Fruit fly (Drosophila melanogaster) whole organism: ENCODE measurements around the gene Loxl1.

Experiments
- CG8478 ChIP-seq: fragments of >200 bp; optimal IDR thresholded peaks from 2 replicates; lab custom pipeline; 2018; ENCODE audit warnings: inconsistent platforms
- Dll ChIP-seq: fragments of >200 bp; optimal IDR thresholded peaks from 2 replicates; lab custom pipeline; 2017
- EcR ChIP-seq, 2 experiments: fragments of >200 bp; optimal IDR thresholded peaks; 2 replicates each; lab custom pipeline; 2017; ENCODE audit warnings: missing biosample characterization in 2 of 2, missing genetic modification characterization in 2 of 2, missing genetic modification reagents in 2 of 2
- pan ChIP-seq: fragments of >200 bp; optimal IDR thresholded peaks from 2 replicates; lab custom pipeline; 2017
- psq ChIP-seq: fragments of >200 bp; optimal IDR thresholded peaks from 2 replicates; lab custom pipeline; 2017
- usp ChIP-seq: fragments of >200 bp; optimal IDR thresholded peaks from 2 replicates; lab custom pipeline; 2017; ENCODE audit warnings: missing biosample characterization, missing genetic modification characterization, mixed read lengths

Gene Loxl1

dm6 chr3R:31443023-31443422 is 16.6 kb downstream of the Loxl1 start:
- TF ChIP-seq CG8478 (lab: Kevin White, UChicago) (no peak), usp (GFP tag; lab: Kevin White, UChicago) (no peak), EcR (GFP tag; optimal IDR thresholded peaks at IDR 0.05; lab: Kevin White, UChicago) (no peak), Dll (lab: Kevin White, UChicago) (no peak), pan (no peak), psq (lab: Kevin White, UChicago) (no peak)

dm6 chr3R:31440561-31440960 is 19.1 kb downstream of the Loxl1 start:
- no peak for TF ChIP-seq usp (GFP tag; lab: Kevin White, UChicago)
- TF ChIP-seq CG8478 (lab: Kevin White, UChicago), result no peak
- TF ChIP-seq pan, result no peak
- no peak for TF ChIP-seq Dll (lab: Kevin White, UChicago)
- TF ChIP-seq EcR (GFP tag; optimal IDR thresholded peaks at IDR 0.05; lab: Kevin White, UChicago), result no peak

dm6 chr3R:31439986-31440385 is 19.7 kb downstream of the Loxl1 start:
- TF ChIP-seq Dll (lab: Kevin White, UChicago) (no peak), CG8478 (lab: Kevin White, UChicago) (no peak), usp (GFP tag; lab: Kevin White, UChicago) (no peak), EcR (GFP tag; optimal IDR thresholded peaks at IDR 0.05; lab: Kevin White, UChicago) (no peak), pan (no peak), psq (lab: Kevin White, UChicago) (no peak)

dm6 chr3R:31438856-31439255 is 20.8 kb downstream of the Loxl1 start:
- no peak for TF ChIP-seq usp (GFP tag; lab: Kevin White, UChicago)
- no peak for TF ChIP-seq pan
- TF ChIP-seq EcR (GFP tag; optimal IDR thresholded peaks at IDR 0.05; lab: Kevin White, UChicago), result no peak
- no peak for TF ChIP-seq CG8478 (lab: Kevin White, UChicago)
- no peak for TF ChIP-seq Dll (lab: Kevin White, UChicago)
- TF ChIP-seq psq (lab: Kevin White, UChicago), result no peak

dm6 chr3R:31437420-31438058 is 22.1 kb downstream of the Loxl1 start:
- TF ChIP-seq EcR (GFP tag; optimal IDR thresholded peaks at IDR 0.05; lab: Kevin White, UChicago), result no peak
- no peak for TF ChIP-seq Dll (lab: Kevin White, UChicago)
- no peak for TF ChIP-seq usp (GFP tag; lab: Kevin White, UChicago)
- no peak for TF ChIP-seq psq (lab: Kevin White, UChicago)
- TF ChIP-seq CG8478 (lab: Kevin White, UChicago), result no peak
- TF ChIP-seq pan, result no peak

dm6 chr3R:31435619-31436018 is 24.1 kb downstream of the Loxl1 start:
- no peak for TF ChIP-seq CG8478 (lab: Kevin White, UChicago)
- TF ChIP-seq EcR (GFP tag; optimal IDR thresholded peaks at IDR 0.05; lab: Kevin White, UChicago), result no peak
- TF ChIP-seq pan, result no peak
- no peak for TF ChIP-seq usp (GFP tag; lab: Kevin White, UChicago)
- no peak for TF ChIP-seq Dll (lab: Kevin White, UChicago)
- TF ChIP-seq psq (lab: Kevin White, UChicago), result no peak

dm6 chr3R:31424427-31424826 is 35.2 kb downstream of the Loxl1 start:
- no peak for TF ChIP-seq psq (lab: Kevin White, UChicago)
- TF ChIP-seq CG8478 (lab: Kevin White, UChicago), result no peak
- no peak for TF ChIP-seq Dll (lab: Kevin White, UChicago)
- no peak for TF ChIP-seq usp (GFP tag; lab: Kevin White, UChicago)
- no peak for TF ChIP-seq EcR (GFP tag; optimal IDR thresholded peaks at IDR 0.05; lab: Kevin White, UChicago)
- no peak for TF ChIP-seq pan

dm6 chr3R:31421995-31422394 is 37.7 kb downstream of the Loxl1 start:
- TF ChIP-seq pan (peak; percentile 37), usp (GFP tag; lab: Kevin White, UChicago) (no peak)

dm6 chr3R:31420675-31421074 is 39.0 kb downstream of the Loxl1 start:
- TF ChIP-seq EcR (GFP tag; optimal IDR thresholded peaks at IDR 0.05; lab: Kevin White, UChicago) (no peak), psq (lab: Kevin White, UChicago) (no peak), usp (GFP tag; lab: Kevin White, UChicago) (no peak)

- TF ChIP-seq EcR (GFP tag; optimal IDR thresholded peaks at IDR 0.05; lab: Kevin White, UChicago) (no peak), pan (no peak), Dll (lab: Kevin White, UChicago) (no peak), psq (lab: Kevin White, UChicago) (no peak), usp (GFP tag; lab: Kevin White, UChicago) (no peak), CG8478 (lab: Kevin White, UChicago) (no peak)
These were observed 40.1 kb downstream of the Loxl1 start for dm6 chr3R:31419531-31419930.

dm6 chr3R:31409627-31410201 is 50.0 kb downstream of the Loxl1 start:
- TF ChIP-seq pan (peak; percentile 76), usp (GFP tag; lab: Kevin White, UChicago) (no peak)
